Worm (Caenorhabditis elegans) whole organism, L1 larva: ENCODE results near the gene C03C10.7.

Experiments
- C16A3.4 ChIP-seq: fragments of 150-350 bp; optimal IDR thresholded peaks from 2 replicates; lab custom pipeline; 2014; ENCODE audit warnings: missing biosample characterization, missing genetic modification characterization
- Y116A8C.19 ChIP-seq: sonication (generic microtip); optimal IDR thresholded peaks from 2 replicates; lab custom pipeline; 2016; ENCODE audit warnings: missing compliant biosample characterization, missing genetic modification characterization, borderline replicate concordance
- aha-1 ChIP-seq: fragments of 150-350 bp; optimal IDR thresholded peaks from 2 replicates; lab custom pipeline; 2014; ENCODE audit warnings: missing biosample characterization, missing genetic modification characterization
- alr-1 ChIP-seq: fragments of 200-800 bp; sonication (Bioruptor generic); optimal IDR thresholded peaks from 2 replicates; lab custom pipeline; 2018; ENCODE audit warnings: borderline replicate concordance, mild to moderate bottlenecking, missing genetic modification characterization, missing compliant biosample characterization
- ama-1 ChIP-seq: fragments of 150-350 bp; optimal IDR thresholded peaks from 2 replicates; lab custom pipeline; 2014
- blmp-1 ChIP-seq: fragments of 150-350 bp; optimal IDR thresholded peaks from 2 replicates; lab custom pipeline; 2014; ENCODE audit warnings: missing biosample characterization, missing genetic modification characterization
- ceh-88 ChIP-seq: fragments of 200-800 bp; sonication (Bioruptor generic); IDR thresholded peaks from 2 replicates; pipeline ENCODE4 v1.3.6; 2022; ENCODE audit warnings: missing genetic modification characterization, missing compliant biosample characterization
- dpl-1 ChIP-seq, 3 experiments: fragments of 150-350 bp in 2 of 3; sonication (generic microtip) in 1 of 3; optimal IDR thresholded peaks; 2 replicates each; lab custom pipeline; 2014 to 2017; ENCODE audit warnings: missing biosample characterization in 3 of 3, missing genetic modification characterization in 3 of 3, missing genetic modification reagents in 3 of 3
- efl-1 ChIP-seq, 4 experiments: fragments of 150-350 bp; optimal IDR thresholded peaks in 3 of 4; peaks in 1 of 4; 1 replicate in 1 of 4; 2 replicates in 3 of 4; lab custom pipeline; 2014; ENCODE audit warnings: missing biosample characterization in 2 of 4, missing genetic modification characterization in 2 of 4, missing genetic modification reagents in 2 of 4
- elt-2 ChIP-seq: sonication (generic microtip); optimal IDR thresholded peaks from 2 replicates; lab custom pipeline; 2016; ENCODE audit warnings: missing genetic modification characterization, mild to moderate bottlenecking, inconsistent platforms, missing compliant biosample characterization, missing genetic modification reagents
- elt-3 ChIP-seq, 6 experiments: fragments of 150-350 bp in 1 of 6; sonication (generic microtip); optimal IDR thresholded peaks; 2 replicates each; lab custom pipeline; 2017 to 2018; ENCODE audit warnings: missing biosample characterization in 6 of 6, missing genetic modification characterization in 6 of 6, inconsistent platforms in 1 of 6
- fkh-4 ChIP-seq: sonication (generic microtip); optimal IDR thresholded peaks from 2 replicates; lab custom pipeline; 2016; ENCODE audit warnings: missing compliant biosample characterization, missing genetic modification characterization, borderline replicate concordance
- fkh-8 ChIP-seq: sonication (generic microtip); optimal IDR thresholded peaks from 2 replicates; lab custom pipeline; 2016; ENCODE audit warnings: mild to moderate bottlenecking, missing genetic modification characterization, missing compliant biosample characterization
- grh-1 ChIP-seq: fragments of 200-800 bp; sonication (Bioruptor generic); IDR thresholded peaks from 2 replicates; pipeline ENCODE4 v1.3.6; 2022; ENCODE audit warnings: missing genetic modification reagents, missing genetic modification characterization, missing compliant biosample characterization
- hlh-17 ChIP-seq: fragments of 200-800 bp; sonication (Bioruptor generic); optimal IDR thresholded peaks from 2 replicates; lab custom pipeline; 2018; ENCODE audit warnings: missing genetic modification characterization, mild to moderate bottlenecking, missing compliant biosample characterization, moderate library complexity, borderline replicate concordance
- hlh-4 ChIP-seq: sonication (generic microtip); optimal IDR thresholded peaks from 2 replicates; lab custom pipeline; 2016; ENCODE audit warnings: mild to moderate bottlenecking, missing genetic modification characterization, missing compliant biosample characterization
- jun-1 ChIP-seq: fragments of 150-350 bp; optimal IDR thresholded peaks from 2 replicates; lab custom pipeline; 2014; ENCODE audit warnings: missing biosample characterization, missing genetic modification reagents, missing genetic modification characterization
- lin-13 ChIP-seq: fragments of 150-350 bp; optimal IDR thresholded peaks from 2 replicates; lab custom pipeline; 2014; ENCODE audit warnings: missing biosample characterization, missing genetic modification reagents, missing genetic modification characterization
- lin-14 ChIP-seq: fragments of 200-800 bp; sonication (Bioruptor generic); optimal IDR thresholded peaks from 2 replicates; lab custom pipeline; 2018; ENCODE audit warnings: mild to moderate bottlenecking, missing genetic modification characterization, moderate library complexity, missing compliant biosample characterization
- lin-15B ChIP-seq: fragments of 150-350 bp; sonication (generic microtip); optimal IDR thresholded peaks from 3 replicates; lab custom pipeline; 2014; ENCODE audit warnings: missing biosample characterization, missing genetic modification characterization
- lin-35 ChIP-seq, 2 experiments: fragments of 150-350 bp; optimal IDR thresholded peaks; 2 replicates each; lab custom pipeline; 2014; ENCODE audit warnings: missing biosample characterization in 2 of 2, missing genetic modification characterization in 2 of 2, missing genetic modification reagents in 2 of 2
- lin-39 ChIP-seq: fragments of 150-350 bp; optimal IDR thresholded peaks from 2 replicates; lab custom pipeline; 2014; ENCODE audit warnings: missing biosample characterization, missing genetic modification reagents, missing genetic modification characterization
- lsy-2 ChIP-seq, 2 experiments: fragments of 150-350 bp; optimal IDR thresholded peaks; 2 replicates each; lab custom pipeline; 2014; ENCODE audit warnings: missing biosample characterization in 2 of 2, missing genetic modification characterization in 2 of 2
- mab-9 ChIP-seq: fragments of 200-800 bp; sonication (Bioruptor generic); IDR thresholded peaks from 2 replicates; pipeline ENCODE4 v1.3.6; 2022; ENCODE audit warnings: missing genetic modification reagents, missing genetic modification characterization, missing compliant biosample characterization
- mep-1 ChIP-seq: fragments of 150-350 bp; optimal IDR thresholded peaks from 2 replicates; lab custom pipeline; 2014; ENCODE audit warnings: missing biosample characterization, missing genetic modification characterization
- nhr-19 ChIP-seq: fragments of 200-800 bp; sonication (Bioruptor generic); conservative IDR thresholded peaks from 2 replicates; pipeline ENCODE4 v1.3.6; 2022; ENCODE audit warnings: missing genetic modification characterization, missing compliant biosample characterization
- nhr-20 ChIP-seq: sonication (generic microtip); optimal IDR thresholded peaks from 2 replicates; lab custom pipeline; 2016; ENCODE audit warnings: mild to moderate bottlenecking, missing genetic modification characterization, missing compliant biosample characterization
- nhr-237 ChIP-seq: fragments of 150-350 bp; optimal IDR thresholded peaks from 2 replicates; lab custom pipeline; 2014; ENCODE audit warnings: missing biosample characterization, missing genetic modification characterization
- nhr-28 ChIP-seq: fragments of 150-350 bp; optimal IDR thresholded peaks from 2 replicates; lab custom pipeline; 2014; ENCODE audit warnings: missing biosample characterization, missing genetic modification characterization
- nhr-47 ChIP-seq: sonication (generic microtip); optimal IDR thresholded peaks from 2 replicates; lab custom pipeline; 2016; ENCODE audit warnings: mild to moderate bottlenecking, missing genetic modification characterization, moderate library complexity, missing compliant biosample characterization
- nhr-76 ChIP-seq: sonication (generic microtip); optimal IDR thresholded peaks from 2 replicates; lab custom pipeline; 2017; ENCODE audit warnings: missing biosample characterization, missing genetic modification characterization
- rnt-1 ChIP-seq: sonication (generic microtip); optimal IDR thresholded peaks from 2 replicates; lab custom pipeline; 2016; ENCODE audit warnings: mild to moderate bottlenecking, missing genetic modification characterization, moderate library complexity, missing compliant biosample characterization
- skn-1 ChIP-seq: fragments of 150-350 bp; optimal IDR thresholded peaks from 2 replicates; lab custom pipeline; 2014; ENCODE audit warnings: missing biosample characterization, missing genetic modification characterization
- sox-4 ChIP-seq: sonication (generic microtip); optimal IDR thresholded peaks from 2 replicates; lab custom pipeline; 2016; ENCODE audit warnings: missing genetic modification characterization, missing compliant biosample characterization
- swsn-7 ChIP-seq: sonication (generic microtip); optimal IDR thresholded peaks from 2 replicates; lab custom pipeline; 2016; ENCODE audit warnings: missing genetic modification characterization, missing compliant biosample characterization
- tbx-2 ChIP-seq: sonication (generic microtip); optimal IDR thresholded peaks from 2 replicates; lab custom pipeline; 2016; ENCODE audit warnings: missing genetic modification characterization, missing compliant biosample characterization
- unc-86 ChIP-seq: sonication (generic microtip); optimal IDR thresholded peaks from 2 replicates; lab custom pipeline; 2016; ENCODE audit warnings: missing genetic modification characterization, missing compliant biosample characterization
- xbp-1 ChIP-seq: sonication (generic microtip); optimal IDR thresholded peaks from 2 replicates; lab custom pipeline; 2016; ENCODE audit warnings: missing genetic modification characterization, missing compliant biosample characterization
- zag-1 ChIP-seq: fragments of 150-350 bp; optimal IDR thresholded peaks from 2 replicates; lab custom pipeline; 2014; ENCODE audit warnings: missing biosample characterization, missing genetic modification characterization
- ztf-4 ChIP-seq: fragments of 150-350 bp; optimal IDR thresholded peaks from 2 replicates; lab custom pipeline; 2014; ENCODE audit warnings: missing biosample characterization, missing genetic modification characterization

C03C10.7 gene

ce11 chrIII:4095441-4096095 is at the start of gene C03C10.7:
TSS of gene C03C10.7 (plus strand) at chrIII:4096045.
- TF ChIP-seq nhr-28 (tag; lab: Kevin White, UChicago) (no peak), blmp-1 (tag; lab: Kevin White, UChicago) (peak; percentile 8), efl-1 (optimal IDR thresholded peaks at IDR 0.05; lab: Kevin White, UChicago) (peak in 1 of 2 experiments; percentile 53), efl-1 (GFP tag; optimal IDR thresholded peaks at IDR 0.05 in 1 of 2; lab: Kevin White, UChicago) (peak; percentile 68 to 96), tbx-2 (tag; lab: Kevin White, UChicago) (no peak), elt-3 (tag; optimal IDR thresholded peaks at IDR 0.05; lab: Kevin White, UChicago) (peak in 1 of 6 experiments; percentile 4), lin-35 (GFP tag; optimal IDR thresholded peaks at IDR 0.05; lab: Kevin White, UChicago) (peak; percentile 11 to 42), dpl-1 (GFP tag; optimal IDR thresholded peaks at IDR 0.05; lab: Kevin White, UChicago) (peak; percentile 64 to 72 (median 65))

ce11 chrIII:4049150-4049549 is 46.7 kb upstream of the C03C10.7 start:
- TF ChIP-seq dpl-1 (GFP tag; optimal IDR thresholded peaks at IDR 0.05; lab: Kevin White, UChicago) (no peak), hlh-17 (GFP tag; lab: Kevin White, UChicago) (no peak), fkh-8 (tag; lab: Kevin White, UChicago) (no peak), efl-1 (optimal IDR thresholded peaks at IDR 0.05; lab: Kevin White, UChicago) (no peak), efl-1 (GFP tag; optimal IDR thresholded peaks at IDR 0.05 in 1 of 2; lab: Kevin White, UChicago) (peak in 1 of 2 experiments; percentile 32)

DNA sequence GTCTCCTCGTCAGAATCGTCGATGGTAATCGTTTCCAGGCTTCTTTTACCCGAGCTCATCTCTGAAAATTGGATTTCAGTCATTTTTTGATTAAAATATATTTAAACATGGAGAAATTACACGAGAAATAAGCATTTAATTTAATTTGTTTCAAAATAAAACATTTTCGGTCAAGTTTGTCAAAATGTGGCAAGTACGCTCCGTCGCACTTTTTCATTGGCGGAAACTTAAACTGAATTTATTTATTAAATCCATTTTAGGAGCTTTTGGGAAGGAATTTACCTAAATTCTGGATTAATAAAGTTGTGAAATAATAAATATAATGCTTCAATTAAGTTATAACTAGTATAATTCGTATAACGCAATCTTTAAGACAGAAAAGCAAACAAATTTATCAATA is 38.0 kb upstream of the C03C10.7 start, which contains the start of gene rcq-5:
Gene rcq-5 (minus strand): TSS at position 83 of the 400 bp plus-strand sequence.
- TF ChIP-seq efl-1 (optimal IDR thresholded peaks at IDR 0.05; lab: Kevin White, UChicago) (peak; percentile 14 to 90), efl-1 (GFP tag; optimal IDR thresholded peaks at IDR 0.05 in 1 of 2; lab: Kevin White, UChicago) (peak; percentile 89 to 99), ama-1 (no peak), C16A3.4 (tag; lab: Kevin White, UChicago) (peak; percentile 56), alr-1 (no peak), lin-35 (GFP tag; optimal IDR thresholded peaks at IDR 0.05; lab: Kevin White, UChicago) (peak; percentile 84 to 96), dpl-1 (GFP tag; optimal IDR thresholded peaks at IDR 0.05; lab: Kevin White, UChicago) (peak; percentile 78 to 90 (median 88)), lin-15B (tag; lab: Kevin White, UChicago) (peak; percentile 7), unc-86 (tag; lab: Kevin White, UChicago) (no peak), rnt-1 (tag; lab: Kevin White, UChicago) (no peak), nhr-47 (tag; lab: Kevin White, UChicago) (peak; percentile 18), skn-1 (tag; lab: Kevin White, UChicago) (peak; percentile 50), lsy-2 (tag; optimal IDR thresholded peaks at IDR 0.05; lab: Kevin White, UChicago) (peak; percentile 43 to 73), xbp-1 (tag; lab: Kevin White, UChicago) (peak; percentile 16), nhr-20 (tag; lab: Kevin White, UChicago) (no peak), aha-1 (no peak), mep-1 (tag; lab: Kevin White, UChicago) (peak; percentile 43), swsn-7 (tag; lab: Kevin White, UChicago) (no peak), lin-14 (GFP tag; lab: Kevin White, UChicago) (no peak), mab-9 (GFP tag; lab: Robert Waterston, UW) (no peak)

- TF ChIP-seq lin-39 (tag; lab: Kevin White, UChicago) (no peak), lin-13 (GFP tag; lab: Kevin White, UChicago) (no peak)
Measured at ce11 chrIII:4058643-4059042, 37.2 kb upstream of the C03C10.7 start, which contains the start of gene his-69. TSS of gene his-69 (minus strand) at chrIII:4058743.

ce11 chrIII:4060019-4060418 is 35.8 kb upstream of the C03C10.7 start, which contains the start of gene his-70:
TSS of gene his-70 (minus strand) at chrIII:4060119.
- no peak for TF ChIP-seq ceh-88 (GFP tag; lab: Robert Waterston, UW)
- TF ChIP-seq aha-1 = no peak
- TF ChIP-seq zag-1 (tag; lab: Kevin White, UChicago) = no peak
- TF ChIP-seq fkh-4 (tag; lab: Kevin White, UChicago) = no peak
- TF ChIP-seq sox-4 (tag; lab: Kevin White, UChicago) = no peak
- no peak for TF ChIP-seq lin-15B (tag; lab: Kevin White, UChicago)
- TF ChIP-seq nhr-19 (GFP tag; lab: Robert Waterston, UW) = no peak
- no peak for TF ChIP-seq nhr-76 (tag; lab: Kevin White, UChicago)
- no peak for TF ChIP-seq elt-2 (tag; lab: Kevin White, UChicago)
- no peak for TF ChIP-seq swsn-7 (tag; lab: Kevin White, UChicago)
- TF ChIP-seq jun-1 (tag; lab: Kevin White, UChicago) = no peak
- TF ChIP-seq grh-1 (GFP tag; lab: Robert Waterston, UW) = no peak
- no peak for TF ChIP-seq hlh-4
- no peak for TF ChIP-seq mab-9 (GFP tag; lab: Robert Waterston, UW)
- TF ChIP-seq ztf-4 (tag; lab: Kevin White, UChicago) = no peak
- TF ChIP-seq nhr-237 (tag; lab: Kevin White, UChicago) = no peak
- no peak for TF ChIP-seq Y116A8C.19 (tag; lab: Kevin White, UChicago)
